Worm (Caenorhabditis elegans): Measurements from ENCODE around the gene msp-79.
"Not testable (repeated sequence)": the region's sequence is repeated elsewhere in the genome, so short reads cannot be mapped to it uniquely, and the experiment has no call there.

Gene msp-79

ce11 chrIV:9777535-9777934 lies 10.6 kb upstream of the msp-79 start, which contains the start of gene sna-2:
Gene sna-2 (minus strand): TSS chrIV:9777634.
- TF ChIP-seq egl-44 (GFP tag; IDR thresholded peaks at IDR 0.05) (no peak), snpc-4 (GFP tag; optimal IDR thresholded peaks at IDR 0.05) (no peak), snpc-4 (tag; optimal IDR thresholded peaks at IDR 0.05) (peak in 1 of 4 experiments; percentile 26), madf-6 (GFP tag; IDR thresholded peaks at IDR 0.05) (0 out of 2 replicates have a peak, but pooled peaks have one; percentile 27), lin-35 (GFP tag; optimal IDR thresholded peaks at IDR 0.05) (peak in 1 of 3 experiments; percentile 83), efl-1 (GFP tag; optimal IDR thresholded peaks at IDR 0.05) (peak; percentile 46), ztf-18 (tag; optimal IDR thresholded peaks at IDR 0.05) (no peak), lsl-1 (GFP tag; optimal IDR thresholded peaks at IDR 0.05) (no peak), ceh-58 (GFP tag; IDR thresholded peaks at IDR 0.05) (no peak), nhr-120 (GFP tag; IDR thresholded peaks at IDR 0.05) (no peak), lin-54 (GFP tag; optimal IDR thresholded peaks at IDR 0.05) (peak; percentile 58), dpl-1 (GFP tag; optimal IDR thresholded peaks at IDR 0.05) (peak; percentile 60), Y56A3A.18 (GFP tag; IDR thresholded peaks at IDR 0.05) (no peak), F23B12.7 (tag; optimal IDR thresholded peaks at IDR 0.05; ENCODE audit: insufficient read depth) (no peak), F33H1.4 (GFP tag; IDR thresholded peaks at IDR 0.05) (no peak)

DNA sequence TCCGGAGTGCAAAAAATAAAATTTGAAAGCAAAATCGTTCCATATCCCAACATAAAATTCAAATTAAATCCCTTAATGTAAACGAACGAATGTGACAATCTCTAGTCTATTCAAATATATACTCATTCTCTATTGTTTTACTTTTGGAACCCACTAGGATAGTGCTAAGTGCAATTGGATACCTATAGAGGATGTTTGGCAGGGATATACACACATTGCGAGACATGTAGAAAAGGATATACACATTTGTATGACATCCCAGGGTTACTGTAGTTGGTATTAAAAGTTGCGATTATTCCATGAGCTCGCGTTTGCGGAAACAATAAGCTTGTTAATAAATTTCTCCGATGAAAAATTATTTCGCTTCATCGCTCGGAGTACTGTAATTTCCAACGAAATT lies 6.5 kb upstream of the msp-79 start:
- no peak for TF ChIP-seq bed-2 (GFP tag; IDR thresholded peaks at IDR 0.05)
- TF ChIP-seq nhr-120 (GFP tag; IDR thresholded peaks at IDR 0.05) = no peak
- TF ChIP-seq ceh-79 (tag; optimal IDR thresholded peaks at IDR 0.05) = no peak
- TF ChIP-seq F57C9.4 (tag; optimal IDR thresholded peaks at IDR 0.05) = no peak
- TF ChIP-seq attf-3 (GFP tag; conservative IDR thresholded peaks at IDR 0.05) = no peak
- no peak for TF ChIP-seq K12H6.12 (tag; optimal IDR thresholded peaks at IDR 0.05)

ce11 chrIV:9772096-9772720 lies 5.3 kb upstream of the msp-79 start, which contains the start of gene cav-1:
Gene cav-1 (plus strand): TSS chrIV:9772510.
- peak; percentile 34 for TF ChIP-seq unc-62 (GFP tag; optimal IDR thresholded peaks at IDR 0.05)
- no peak for TF ChIP-seq nhr-179 (tag; optimal IDR thresholded peaks at IDR 0.05)
- 0 out of 2 replicates have a peak, but pooled peaks have one; percentile 53 for TF ChIP-seq aptf-2 (GFP tag; conservative IDR thresholded peaks at IDR 0.05)

DNA sequence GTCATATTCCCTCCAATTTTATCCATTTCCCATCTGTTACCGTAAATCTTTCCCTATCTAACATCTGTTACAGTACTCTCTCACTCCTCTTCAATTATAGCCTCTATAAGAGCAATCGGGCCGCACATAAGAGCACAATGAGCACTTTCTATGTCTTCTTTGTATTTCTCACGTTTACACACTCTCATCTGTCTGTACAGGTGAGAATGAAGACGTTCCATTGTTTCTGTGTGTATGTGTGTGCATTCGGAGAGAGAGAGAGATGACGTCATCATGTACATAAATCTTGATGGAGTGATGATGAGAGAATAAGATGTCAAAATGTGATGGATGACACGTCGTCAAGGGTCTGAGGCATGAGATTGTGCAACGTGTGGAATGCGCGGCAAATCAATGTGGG lies 3.8 kb upstream of the msp-79 start:
- TF ChIP-seq unc-62 (GFP tag; optimal IDR thresholded peaks at IDR 0.05) = peak; percentile 95
- no peak for TF ChIP-seq lin-54 (GFP tag; optimal IDR thresholded peaks at IDR 0.05)

DNA sequence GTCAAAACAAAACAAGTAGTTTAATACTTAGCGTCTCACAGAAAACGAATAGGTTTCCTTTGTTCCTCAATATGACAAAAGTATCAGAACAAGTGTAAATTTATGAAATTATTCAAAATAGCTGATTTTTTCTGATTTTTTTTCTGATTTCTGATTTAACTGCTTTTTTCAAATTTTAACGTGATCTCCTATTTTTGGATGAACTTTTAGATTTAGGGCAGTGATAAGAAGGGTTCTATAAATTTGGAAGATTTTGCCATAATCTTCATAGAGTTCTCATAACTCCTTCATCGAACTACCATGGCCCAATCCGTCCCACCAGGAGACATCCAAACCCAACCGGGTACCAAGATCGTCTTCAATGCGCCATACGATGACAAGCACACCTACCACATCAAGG lies 2.8 kb upstream of the msp-79 start, which contains the start of gene msp-78:
Gene msp-78, plus strand, starts transcription at position 301 of the 400 bp plus-strand sequence.
- TF ChIP-seq Y53F4B.3 (GFP tag; IDR thresholded peaks at IDR 0.05); lin-40 (tag; optimal IDR thresholded peaks at IDR 0.05); tbp1 (GFP tag; optimal IDR thresholded peaks at IDR 0.05): not testable (repeated sequence)

DNA sequence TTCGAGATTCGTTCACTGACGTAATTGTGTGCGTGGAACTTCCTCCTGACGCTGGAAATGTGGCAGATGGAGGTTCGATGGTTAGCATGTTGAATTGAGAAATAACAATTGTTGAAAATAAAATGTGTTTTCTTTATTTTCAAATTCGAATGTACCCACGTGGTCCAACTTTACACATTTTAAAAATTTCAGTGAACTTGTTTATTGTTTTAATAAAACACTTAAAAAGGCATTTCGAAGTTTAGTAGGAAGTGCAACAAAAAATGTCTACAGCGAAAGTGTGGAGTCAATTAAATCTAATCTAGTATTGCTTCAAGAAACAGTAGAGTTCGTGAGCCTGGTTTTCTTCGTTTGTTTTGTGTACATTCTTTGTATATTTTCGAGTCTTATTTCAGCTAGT lies 704 bp downstream of the msp-79 start, which contains the start of gene ssp-36:
Gene ssp-36, minus strand, starts transcription at position 101 of the 400 bp plus-strand sequence.
- TF ChIP-seq cebp-1 (GFP tag; IDR thresholded peaks at IDR 0.05) (no peak), cebp-1 (tag; optimal IDR thresholded peaks at IDR 0.05) (no peak), C17E4.6 (GFP tag; IDR thresholded peaks at IDR 0.05) (no peak), repo-1 (tag; optimal IDR thresholded peaks at IDR 0.05) (no peak), hmg-1.2 (GFP tag; IDR thresholded peaks at IDR 0.05) (no peak), madf-10 (tag; optimal IDR thresholded peaks at IDR 0.05) (no peak), hsf-1 (GFP tag; IDR thresholded peaks at IDR 0.05) (no peak), ets-4 (GFP tag; optimal IDR thresholded peaks at IDR 0.05) (no peak), lin-40 (tag; optimal IDR thresholded peaks at IDR 0.05) (no peak), attf-5 (GFP tag; optimal IDR thresholded peaks at IDR 0.05) (no peak), somi-1 (GFP tag; optimal IDR thresholded peaks at IDR 0.05) (no peak), snpc-4 (GFP tag; optimal IDR thresholded peaks at IDR 0.05) (no peak), snpc-4 (tag; optimal IDR thresholded peaks at IDR 0.05) (no peak), him-1 (tag; optimal IDR thresholded peaks at IDR 0.05) (no peak), hmg-20 (GFP tag; IDR thresholded peaks at IDR 0.05) (no peak), egl-18 (GFP tag; IDR thresholded peaks at IDR 0.05) (no peak), Y95B8A.8 (GFP tag; IDR thresholded peaks at IDR 0.05) (no peak), madf-3 (GFP tag; IDR thresholded peaks at IDR 0.05) (no peak)

Data from whole organism, young adult.